Worm (Caenorhabditis elegans) whole organism, early embryonic: ENCODE results near the gene F15B9.10.

ENCODE experiments used
- B0310.2 ChIP-seq: sonication (generic microtip); optimal IDR thresholded peaks from 2 replicates; lab custom pipeline; 2016; ENCODE audit warnings: mild to moderate bottlenecking, missing genetic modification characterization, missing compliant biosample characterization
- F13C5.2 ChIP-seq: sonication (generic microtip); optimal IDR thresholded peaks from 2 replicates; lab custom pipeline; 2017; ENCODE audit warnings: mild to moderate bottlenecking, missing genetic modification characterization, inconsistent platforms, missing compliant biosample characterization
- aly-1 ChIP-seq: sonication (generic microtip); optimal IDR thresholded peaks from 2 replicates; lab custom pipeline; 2016; ENCODE audit warnings: missing genetic modification characterization, missing compliant biosample characterization
- ama-1 ChIP-seq: fragments of 150-350 bp; optimal IDR thresholded peaks from 2 replicates; lab custom pipeline; 2014
- ceh-13 ChIP-seq: fragments of 200-800 bp; sonication (Bioruptor generic); optimal IDR thresholded peaks from 2 replicates; lab custom pipeline; 2018; ENCODE audit warnings: mild to moderate bottlenecking, missing genetic modification characterization, missing compliant biosample characterization
- ceh-36 ChIP-seq: sonication (generic microtip); optimal IDR thresholded peaks from 2 replicates; lab custom pipeline; 2016; ENCODE audit warnings: missing genetic modification characterization, inconsistent platforms, missing compliant biosample characterization
- ets-7 ChIP-seq: sonication (generic microtip); optimal IDR thresholded peaks from 2 replicates; lab custom pipeline; 2016; ENCODE audit warnings: missing genotype, missing genetic modification characterization, missing compliant biosample characterization
- flt-1 ChIP-seq: fragments of 200-800 bp; sonication (Bioruptor generic); IDR thresholded peaks from 2 replicates; pipeline ENCODE4 v1.3.6; 2022; ENCODE audit warnings: missing genetic modification characterization, missing compliant biosample characterization
- hmbx-1 ChIP-seq: sonication (generic microtip); optimal IDR thresholded peaks from 2 replicates; lab custom pipeline; 2016; ENCODE audit warnings: mild to moderate bottlenecking, missing genetic modification characterization, missing compliant biosample characterization
- hmg-4 ChIP-seq: fragments of 200-800 bp; sonication (Bioruptor generic); optimal IDR thresholded peaks from 2 replicates; lab custom pipeline; 2018; ENCODE audit warnings: mild to moderate bottlenecking, missing genetic modification characterization, missing compliant biosample characterization
- hnd-1 ChIP-seq: sonication (generic microtip); optimal IDR thresholded peaks from 2 replicates; lab custom pipeline; 2016; ENCODE audit warnings: missing genetic modification characterization, missing compliant biosample characterization
- pes-1 ChIP-seq: fragments of 200-800 bp; sonication (Bioruptor generic); IDR thresholded peaks from 2 replicates; pipeline ENCODE4 v1.3.6; 2022; ENCODE audit warnings: missing genetic modification reagents, missing genetic modification characterization, missing compliant biosample characterization
- scrt-1 ChIP-seq: fragments of 200-800 bp; sonication (Bioruptor generic); IDR thresholded peaks from 2 replicates; pipeline ENCODE4 v1.3.6; 2022; ENCODE audit warnings: missing genetic modification characterization, missing compliant biosample characterization
- sea-1 ChIP-seq: fragments of 200-800 bp; sonication (Bioruptor generic); conservative IDR thresholded peaks from 2 replicates; pipeline ENCODE4 v1.3.6; 2022; ENCODE audit warnings: missing genetic modification characterization, missing compliant biosample characterization
- tbx-11 ChIP-seq: fragments of 200-800 bp; sonication (Bioruptor generic); IDR thresholded peaks from 2 replicates; pipeline ENCODE4 v1.3.6; 2022; ENCODE audit warnings: missing genetic modification characterization, missing compliant biosample characterization
- tbx-37 ChIP-seq: fragments of 200-800 bp; sonication (Bioruptor generic); conservative IDR thresholded peaks from 2 replicates; pipeline ENCODE4 v1.3.6; 2022; ENCODE audit warnings: missing genetic modification reagents, missing genetic modification characterization, missing compliant biosample characterization
- tra-4 ChIP-seq: sonication (generic microtip); optimal IDR thresholded peaks from 2 replicates; lab custom pipeline; 2017; ENCODE audit warnings: missing genetic modification characterization, missing compliant biosample characterization

F15B9.10 gene

DNA sequence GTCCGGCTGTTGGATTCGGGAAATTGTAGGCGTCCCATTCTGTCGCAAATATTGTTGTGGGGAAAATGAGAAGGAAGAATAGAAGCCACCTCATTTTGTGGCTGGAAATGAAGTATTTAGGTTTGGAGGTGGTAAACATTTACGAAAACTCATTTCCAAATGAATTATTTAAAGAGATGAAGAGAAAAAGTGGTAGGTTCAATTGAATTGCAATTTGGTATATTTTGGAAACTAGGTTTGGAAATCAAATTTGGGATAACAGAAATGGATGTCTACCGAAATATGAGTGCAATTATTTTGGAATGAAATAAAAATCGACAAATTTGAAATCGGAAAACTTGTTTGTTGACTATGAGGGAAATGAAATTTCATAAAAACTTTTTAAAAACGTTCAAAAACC, at the start of gene F15B9.10:
F15B9.10 (minus strand) TSS at position 101 of the 400 bp plus-strand sequence.
- TF ChIP-seq tbx-11 (GFP tag; lab: Robert Waterston, UW) (no peak), tra-4 (tag; lab: Kevin White, UChicago) (no peak), F13C5.2 (tag; lab: Kevin White, UChicago) (no peak)

DNA sequence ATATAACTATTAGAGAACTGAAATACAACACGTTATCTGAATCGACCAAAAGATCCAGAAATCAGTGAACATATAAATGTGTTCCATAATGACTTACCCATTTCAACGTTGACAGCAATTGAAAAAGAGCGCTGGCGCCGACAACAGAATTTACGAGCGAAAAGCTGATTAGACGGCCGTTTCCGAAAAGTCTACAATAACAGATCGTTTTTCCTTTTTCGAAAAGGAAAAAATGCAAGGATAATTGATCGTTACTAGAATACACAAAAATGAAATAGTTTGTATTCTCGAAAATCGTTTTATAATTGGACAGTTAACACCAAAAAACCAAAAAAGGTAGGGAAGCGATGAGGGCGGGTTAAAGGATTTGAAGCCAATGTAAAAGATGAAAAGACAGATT, 44.9 kb upstream of the F15B9.10 start, which contains the start of gene srr-1:
srr-1 (minus strand) TSS at position 101 of the 400 bp plus-strand sequence.
- TF ChIP-seq hmbx-1 (tag; lab: Kevin White, UChicago), result no peak
- no peak for TF ChIP-seq pes-1 (GFP tag; lab: Robert Waterston, UW)
- no peak for TF ChIP-seq hmg-4 (GFP tag; lab: Kevin White, UChicago)
- no peak for TF ChIP-seq B0310.2 (tag; lab: Kevin White, UChicago)
- no peak for TF ChIP-seq scrt-1 (GFP tag; lab: Robert Waterston, UW)
- TF ChIP-seq tbx-11 (GFP tag; lab: Robert Waterston, UW), result no peak
- no peak for TF ChIP-seq tbx-37 (GFP tag; lab: Robert Waterston, UW)
- no peak for TF ChIP-seq aly-1 (tag; lab: Kevin White, UChicago)
- no peak for TF ChIP-seq ceh-13 (GFP tag; lab: Kevin White, UChicago)
- no peak for TF ChIP-seq F13C5.2 (tag; lab: Kevin White, UChicago)
- TF ChIP-seq hnd-1, result no peak
- no peak for TF ChIP-seq ets-7
- no peak for TF ChIP-seq flt-1 (GFP tag; lab: Robert Waterston, UW)
- no peak for TF ChIP-seq ama-1 (lab: Kevin White, UChicago)
- no peak for TF ChIP-seq ceh-36
- TF ChIP-seq sea-1 (GFP tag; lab: Robert Waterston, UW), result no peak
- no peak for TF ChIP-seq tra-4 (tag; lab: Kevin White, UChicago)

DNA sequence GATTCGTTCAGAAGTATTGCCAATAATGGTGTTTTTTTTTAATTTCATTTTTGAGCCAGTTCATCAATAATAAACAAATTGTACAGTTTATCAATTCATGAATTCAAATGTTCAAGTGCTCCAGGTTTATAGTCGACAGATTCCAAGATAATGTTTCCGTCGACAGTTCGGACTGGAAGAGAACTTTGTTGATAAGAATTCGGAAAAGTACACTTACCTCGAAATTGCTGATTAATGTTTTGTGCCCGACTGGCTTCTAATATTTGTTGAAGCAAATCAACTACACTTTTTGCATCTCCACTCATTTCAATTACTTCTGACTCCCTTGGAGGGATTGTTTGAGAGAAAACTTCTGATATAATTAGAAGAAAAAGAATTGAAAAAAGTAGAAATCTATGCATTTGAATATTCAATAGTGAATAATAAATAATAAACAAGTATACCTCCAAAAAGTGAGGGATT, 40.5 kb upstream of the F15B9.10 start, which contains the start of gene W07G4.8:
W07G4.8 (minus strand) TSS at position 412 of the 462 bp plus-strand sequence.
- TF ChIP-seq pes-1 (GFP tag; lab: Robert Waterston, UW), result no peak
- TF ChIP-seq ets-7, result no peak
- no peak for TF ChIP-seq sea-1 (GFP tag; lab: Robert Waterston, UW)
- TF ChIP-seq tbx-37 (GFP tag; lab: Robert Waterston, UW), result no peak
- TF ChIP-seq hmg-4 (GFP tag; lab: Kevin White, UChicago), result no peak
- TF ChIP-seq ceh-36, result no peak
- TF ChIP-seq ceh-13 (GFP tag; lab: Kevin White, UChicago), result no peak
- TF ChIP-seq B0310.2 (tag; lab: Kevin White, UChicago), result no peak
- no peak for TF ChIP-seq aly-1 (tag; lab: Kevin White, UChicago)
- no peak for TF ChIP-seq scrt-1 (GFP tag; lab: Robert Waterston, UW)
- TF ChIP-seq hnd-1, result no peak
- TF ChIP-seq hmbx-1 (tag; lab: Kevin White, UChicago), result no peak

DNA sequence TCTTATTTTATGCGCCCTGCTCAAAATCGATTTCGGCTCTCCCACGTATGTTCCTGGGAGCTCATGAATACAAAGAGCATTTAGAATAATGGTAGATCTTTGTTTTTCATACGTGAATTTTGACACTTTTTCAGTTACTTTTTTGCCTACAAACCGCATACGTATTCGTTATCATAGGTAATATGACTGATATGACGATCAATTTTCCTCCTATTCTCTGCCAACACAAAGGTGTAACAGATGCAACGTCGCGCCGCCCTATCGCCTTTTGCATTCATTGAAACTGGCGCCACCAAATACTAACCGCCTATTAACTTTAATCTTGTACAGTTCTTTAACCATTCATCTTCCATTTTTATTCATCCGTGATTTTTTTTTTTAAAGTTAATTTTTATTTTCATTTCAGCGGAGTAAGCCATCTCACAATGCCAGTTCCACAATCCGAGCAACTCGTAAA, 38.9 kb upstream of the F15B9.10 start, which contains the start of gene W07G4.5:
W07G4.5 (plus strand) TSS at position 407 of the 457 bp plus-strand sequence.
- no peak for TF ChIP-seq scrt-1 (GFP tag; lab: Robert Waterston, UW)
- TF ChIP-seq aly-1 (tag; lab: Kevin White, UChicago), result no peak
- TF ChIP-seq tbx-37 (GFP tag; lab: Robert Waterston, UW), result no peak
- no peak for TF ChIP-seq sea-1 (GFP tag; lab: Robert Waterston, UW)
- TF ChIP-seq tbx-11 (GFP tag; lab: Robert Waterston, UW), result no peak
- TF ChIP-seq ets-7, result no peak
- TF ChIP-seq ama-1 (lab: Kevin White, UChicago), result no peak

DNA sequence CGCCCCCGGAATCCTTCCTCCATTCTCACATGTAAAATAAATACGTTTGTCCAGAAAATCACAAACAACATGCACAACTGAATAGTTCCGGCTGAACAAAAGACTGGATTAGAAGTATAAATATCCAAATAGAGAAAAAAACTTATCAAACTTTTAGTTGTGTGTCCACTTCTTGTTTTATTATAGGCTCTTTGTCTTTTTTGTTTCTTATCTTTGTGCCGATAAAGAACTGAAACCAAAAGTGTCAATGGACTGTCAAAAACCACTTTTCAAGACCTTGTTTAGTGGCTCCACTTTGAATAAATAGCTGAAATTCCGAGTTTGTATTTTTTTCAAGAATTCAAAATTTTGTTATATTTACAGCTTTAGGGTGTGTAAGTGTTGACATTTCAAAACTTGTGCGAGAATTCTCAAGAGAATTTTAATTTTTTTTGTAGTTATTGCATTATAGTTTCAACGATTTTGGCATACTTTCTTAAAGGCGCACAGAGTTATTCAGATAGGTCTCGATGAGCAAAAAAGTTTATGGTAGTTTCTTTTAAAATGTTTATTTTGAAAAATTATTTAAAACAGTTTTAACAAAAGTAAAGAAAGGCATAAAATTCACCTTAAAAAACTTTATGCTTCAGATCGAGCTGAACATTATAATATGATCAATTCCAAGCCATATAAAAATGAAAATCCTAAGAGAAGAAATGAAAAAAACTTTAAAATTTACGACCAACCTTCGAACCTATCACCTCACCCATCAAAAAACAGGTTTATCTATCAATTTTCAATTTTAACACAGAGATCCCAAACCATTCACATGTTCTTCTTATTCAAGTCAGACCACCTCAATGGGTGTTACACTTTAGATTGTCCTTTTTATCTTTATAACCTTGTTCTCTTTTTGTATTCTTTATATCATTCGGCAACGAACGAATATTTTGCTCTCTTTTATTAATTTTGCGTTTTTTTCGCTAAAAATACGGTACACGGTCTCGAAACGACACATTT, 37.7 kb upstream of the F15B9.10 start:
- no peak for TF ChIP-seq ets-7
- no peak for TF ChIP-seq F13C5.2 (tag; lab: Kevin White, UChicago)
- no peak for TF ChIP-seq scrt-1 (GFP tag; lab: Robert Waterston, UW)
- TF ChIP-seq hmg-4 (GFP tag; lab: Kevin White, UChicago), result no peak
- no peak for TF ChIP-seq tbx-11 (GFP tag; lab: Robert Waterston, UW)
- no peak for TF ChIP-seq ceh-36
- no peak for TF ChIP-seq ama-1 (lab: Kevin White, UChicago)
- no peak for TF ChIP-seq aly-1 (tag; lab: Kevin White, UChicago)
- TF ChIP-seq pes-1 (GFP tag; lab: Robert Waterston, UW), result no peak
- no peak for TF ChIP-seq tra-4 (tag; lab: Kevin White, UChicago)
- TF ChIP-seq hnd-1, result no peak
- no peak for TF ChIP-seq flt-1 (GFP tag; lab: Robert Waterston, UW)
- TF ChIP-seq B0310.2 (tag; lab: Kevin White, UChicago), result no peak
- no peak for TF ChIP-seq tbx-37 (GFP tag; lab: Robert Waterston, UW)
- TF ChIP-seq sea-1 (GFP tag; lab: Robert Waterston, UW), result no peak
- TF ChIP-seq hmbx-1 (tag; lab: Kevin White, UChicago), result no peak

DNA sequence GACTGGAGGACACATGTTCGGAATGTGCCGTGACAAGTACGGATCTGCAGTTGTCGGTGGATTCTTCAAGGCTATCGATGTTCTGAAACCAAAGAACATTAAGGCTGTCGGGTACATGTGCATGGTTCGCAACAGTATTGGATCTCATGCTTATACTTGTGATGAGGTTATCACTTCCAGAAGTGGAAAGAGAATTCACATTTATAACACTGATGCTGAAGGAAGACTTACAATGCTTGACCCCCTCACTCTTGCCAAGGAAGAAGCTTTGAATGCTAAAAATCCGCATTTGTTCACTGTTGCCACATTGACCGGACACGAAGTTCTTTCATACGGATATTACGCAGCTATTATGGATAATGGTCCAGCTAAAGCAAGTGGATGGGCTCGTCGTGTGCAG, 36.3 kb upstream of the F15B9.10 start:
- no peak for TF ChIP-seq hmg-4 (GFP tag; lab: Kevin White, UChicago)
- no peak for TF ChIP-seq tra-4 (tag; lab: Kevin White, UChicago)
- TF ChIP-seq B0310.2 (tag; lab: Kevin White, UChicago), result no peak
- TF ChIP-seq hnd-1, result no peak
- TF ChIP-seq aly-1 (tag; lab: Kevin White, UChicago), result no peak
- TF ChIP-seq ets-7, result no peak
- TF ChIP-seq hmbx-1 (tag; lab: Kevin White, UChicago), result no peak
- no peak for TF ChIP-seq sea-1 (GFP tag; lab: Robert Waterston, UW)
- no peak for TF ChIP-seq tbx-37 (GFP tag; lab: Robert Waterston, UW)
